Worm (Caenorhabditis elegans): ENCODE data around the gene srw-9.

- TF ChIP-seq nhr-10 (tag; optimal IDR thresholded peaks at IDR 0.05) (no peak), nhr-41 (GFP tag; IDR thresholded peaks at IDR 0.05) (no peak), nhr-102 (tag; optimal IDR thresholded peaks at IDR 0.05) (no peak), ztf-7 (tag; optimal IDR thresholded peaks at IDR 0.05) (no peak), unc-39 (tag; optimal IDR thresholded peaks at IDR 0.05) (no peak), lin-13 (GFP tag; optimal IDR thresholded peaks at IDR 0.05) (no peak), Y5F2A.4 (GFP tag; optimal IDR thresholded peaks at IDR 0.05) (no peak), ztf-11 (tag; optimal IDR thresholded peaks at IDR 0.05) (no peak), unc-130 (GFP tag; optimal IDR thresholded peaks at IDR 0.05) (no peak), R02D3.7 (tag; optimal IDR thresholded peaks at IDR 0.05) (no peak), attf-4 (tag; optimal IDR thresholded peaks at IDR 0.05) (no peak), zfp-3 (GFP tag; conservative IDR thresholded peaks at IDR 0.05) (no peak), unc-62 (GFP tag; optimal IDR thresholded peaks at IDR 0.05 in 1 of 2) (no peak), unc-62 (tag; optimal IDR thresholded peaks at IDR 0.05) (no peak)
Measured at ce11 chrIII:12738935-12739334, 18.5 kb upstream of the srw-9 start.
